Fruit fly (Drosophila melanogaster) whole organism, adult: ENCODE measurements around the gene Or22a.

ENCODE experiments used
- CG11617 ChIP-seq: fragments of 200-800 bp; sonication (Bioruptor generic); optimal IDR thresholded peaks from 2 replicates; lab custom pipeline; 2017; ENCODE audit warnings: mild to moderate bottlenecking, missing biosample characterization, missing genetic modification reagents, missing genetic modification characterization
- CG12768 ChIP-seq: fragments of 200-800 bp; sonication (Bioruptor generic); optimal IDR thresholded peaks from 2 replicates; lab custom pipeline; 2017; ENCODE audit warnings: missing biosample characterization, missing genetic modification characterization, mild to moderate bottlenecking, moderate library complexity, missing genetic modification reagents
- CG14711 ChIP-seq: fragments of 200-800 bp; sonication (Bioruptor generic); optimal IDR thresholded peaks from 2 replicates; lab custom pipeline; 2018; ENCODE audit warnings: missing biosample characterization, mild to moderate bottlenecking, missing genetic modification characterization, moderate library complexity
- CG1620 ChIP-seq: fragments of 200-800 bp; sonication (Bioruptor generic); optimal IDR thresholded peaks from 2 replicates; lab custom pipeline; 2016; ENCODE audit warnings: missing biosample characterization, missing genetic modification characterization
- CG33017 ChIP-seq: fragments of 200-800 bp; sonication (Bioruptor generic); optimal IDR thresholded peaks from 2 replicates; lab custom pipeline; 2018; ENCODE audit warnings: missing biosample characterization, mild to moderate bottlenecking, missing genetic modification characterization, moderate library complexity
- CG5204 ChIP-seq: fragments of 200-800 bp; sonication (Bioruptor generic); optimal IDR thresholded peaks from 2 replicates; lab custom pipeline; 2016; ENCODE audit warnings: missing biosample characterization, missing genetic modification characterization
- CG7045 ChIP-seq: fragments of 200-800 bp; sonication (Bioruptor generic); optimal IDR thresholded peaks from 2 replicates; lab custom pipeline; 2017; ENCODE audit warnings: missing biosample characterization, mild to moderate bottlenecking, missing genetic modification characterization
- CG7101 ChIP-seq: fragments of 200-800 bp; sonication (Bioruptor generic); optimal IDR thresholded peaks from 2 replicates; lab custom pipeline; 2018; ENCODE audit warnings: missing biosample characterization, mild to moderate bottlenecking, missing genetic modification characterization, moderate library complexity
- Clk ChIP-seq: fragments of 200-800 bp; sonication (Bioruptor generic); optimal IDR thresholded peaks from 2 replicates; lab custom pipeline; 2017; ENCODE audit warnings: missing biosample characterization, missing genetic modification characterization
- Crg-1 ChIP-seq: fragments of 200-800 bp; sonication (Bioruptor generic); optimal IDR thresholded peaks from 2 replicates; lab custom pipeline; 2016; ENCODE audit warnings: missing biosample characterization, missing genetic modification characterization
- Hr96 ChIP-seq: fragments of 200-800 bp; sonication (Bioruptor generic); optimal IDR thresholded peaks from 2 replicates; lab custom pipeline; 2016; ENCODE audit warnings: missing biosample characterization, missing genetic modification characterization
- Mnt ChIP-seq: fragments of 200-800 bp; sonication (Bioruptor generic); optimal IDR thresholded peaks from 2 replicates; lab custom pipeline; 2016; ENCODE audit warnings: missing biosample characterization, mild to moderate bottlenecking, missing genetic modification characterization
- cic ChIP-seq: fragments of 200-800 bp; sonication (Bioruptor generic); optimal IDR thresholded peaks from 2 replicates; lab custom pipeline; 2017; ENCODE audit warnings: missing biosample characterization, mild to moderate bottlenecking, missing genetic modification characterization, moderate library complexity
- cnc ChIP-seq, 2 experiments: fragments of >200 bp; optimal IDR thresholded peaks; 2 replicates each; lab custom pipeline; 2017
- kay ChIP-seq: fragments of 200-800 bp; sonication (Bioruptor generic); peaks from one replicate; lab custom pipeline; 2016; ENCODE audit warnings: missing biosample characterization, missing genetic modification characterization, borderline replicate concordance
- ovo ChIP-seq: fragments of 200-800 bp; sonication (Bioruptor generic); optimal IDR thresholded peaks from 2 replicates; lab custom pipeline; 2016; ENCODE audit warnings: missing biosample characterization, missing genetic modification characterization
- pad ChIP-seq: fragments of 200-800 bp; sonication (Bioruptor generic); optimal IDR thresholded peaks from 3 replicates; lab custom pipeline; 2017; ENCODE audit warnings: missing biosample characterization, missing genetic modification characterization, mild to moderate bottlenecking, moderate library complexity, missing genetic modification reagents
- tj ChIP-seq: fragments of 200-800 bp; sonication (Bioruptor generic); optimal IDR thresholded peaks from 3 replicates; lab custom pipeline; 2017; ENCODE audit warnings: missing biosample characterization, mild to moderate bottlenecking, missing genetic modification characterization, moderate library complexity
- toe ChIP-seq: fragments of 200-800 bp; sonication (Bioruptor generic); optimal IDR thresholded peaks from 2 replicates; lab custom pipeline; 2016; ENCODE audit warnings: missing biosample characterization, missing genetic modification characterization

Or22a gene

dm6 chr2L:1520191-1520590 lies at the start of gene Or22a:
Or22a (plus strand) TSS chr2L:1520491.
- TF ChIP-seq toe (GFP tag; lab: Kevin White, UChicago) (no peak), ovo (no peak), CG14711 (no peak), Mnt (no peak)

- TF ChIP-seq ovo (no peak), CG7045 (GFP tag; lab: Kevin White, UChicago) (no peak), CG14711 (no peak), cnc (optimal IDR thresholded peaks at IDR 0.05; lab: Kevin White, UChicago) (no peak), Crg-1 (GFP tag; lab: Kevin White, UChicago) (no peak), Mnt (no peak), CG12768 (GFP tag; lab: Kevin White, UChicago) (no peak), tj (no peak), CG7101 (tag; lab: Kevin White, UChicago) (no peak), cic (no peak), CG33017 (tag; lab: Kevin White, UChicago) (no peak)
These were observed 49.5 kb upstream of the Or22a start for dm6 chr2L:1470772-1471171.

dm6 chr2L:1473427-1473826 lies 46.9 kb upstream of the Or22a start:
- TF ChIP-seq cic (no peak), Crg-1 (GFP tag; lab: Kevin White, UChicago) (no peak), CG7045 (GFP tag; lab: Kevin White, UChicago) (no peak), CG1620 (GFP tag; lab: Kevin White, UChicago) (no peak), CG11617 (GFP tag; lab: Kevin White, UChicago) (no peak), Clk (GFP tag; lab: Kevin White, UChicago) (no peak), pad (GFP tag; lab: Kevin White, UChicago) (no peak), CG14711 (no peak), CG33017 (tag; lab: Kevin White, UChicago) (no peak), Hr96 (GFP tag; lab: Kevin White, UChicago) (no peak), Mnt (no peak), kay (GFP tag; lab: Kevin White, UChicago) (no peak)

DNA sequence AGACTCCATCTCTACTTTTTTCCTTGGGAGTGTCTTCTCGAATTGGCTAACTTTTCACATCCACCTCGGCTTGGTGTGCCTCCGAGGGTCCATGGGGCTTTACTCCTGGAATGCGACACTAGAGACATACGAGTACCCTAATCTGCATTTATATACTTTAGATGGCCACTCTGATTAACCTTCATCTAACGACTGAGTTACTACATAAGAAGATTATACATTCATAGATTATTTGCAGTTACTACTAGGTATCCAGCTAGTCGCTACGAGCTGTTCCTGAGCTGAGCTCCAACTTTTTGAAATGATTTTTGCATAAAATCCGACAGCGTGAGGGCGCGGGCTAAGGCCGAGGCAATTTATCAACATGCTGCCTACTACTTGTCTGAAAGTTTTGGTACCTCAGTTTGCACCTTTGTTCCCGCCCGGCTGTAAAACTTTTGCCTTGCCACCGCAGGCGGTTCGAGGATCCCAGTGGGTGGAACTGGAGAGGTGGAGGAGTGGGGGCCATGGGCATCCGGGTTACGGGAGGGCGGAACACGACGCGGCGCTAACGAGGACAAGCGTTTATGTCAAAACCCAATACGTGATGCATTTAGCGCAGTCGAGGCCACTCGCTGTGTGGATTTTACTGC lies 43.3 kb upstream of the Or22a start:
- TF ChIP-seq cnc (optimal IDR thresholded peaks at IDR 0.05; lab: Kevin White, UChicago): no peak
- TF ChIP-seq toe (GFP tag; lab: Kevin White, UChicago): no peak

DNA sequence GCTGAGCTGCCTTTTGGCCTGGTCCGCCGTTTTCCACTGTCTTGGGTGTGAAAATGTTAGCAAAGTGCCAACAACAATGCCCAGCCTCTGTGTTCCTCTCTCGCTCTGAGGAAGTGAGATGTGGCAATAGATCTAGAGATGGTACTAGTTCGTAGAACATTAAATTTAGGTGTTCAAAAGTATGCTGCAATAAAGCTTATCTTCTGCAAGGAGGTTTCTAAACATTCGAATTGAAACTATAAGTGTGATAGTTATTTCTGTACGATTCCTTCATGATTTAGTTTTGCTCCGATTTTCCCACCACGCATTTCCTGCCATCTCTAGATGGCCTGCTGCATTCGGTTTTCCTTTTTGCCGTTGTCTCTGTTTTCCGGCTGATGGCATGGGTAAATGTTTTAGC lies 41.8 kb upstream of the Or22a start:
- TF ChIP-seq ovo (no peak), CG1620 (GFP tag; lab: Kevin White, UChicago) (no peak), kay (GFP tag; lab: Kevin White, UChicago) (no peak), CG33017 (tag; lab: Kevin White, UChicago) (no peak), Mnt (no peak), CG14711 (no peak), tj (no peak), CG5204 (no peak), Clk (GFP tag; lab: Kevin White, UChicago) (no peak), CG12768 (GFP tag; lab: Kevin White, UChicago) (no peak), cic (no peak)

DNA sequence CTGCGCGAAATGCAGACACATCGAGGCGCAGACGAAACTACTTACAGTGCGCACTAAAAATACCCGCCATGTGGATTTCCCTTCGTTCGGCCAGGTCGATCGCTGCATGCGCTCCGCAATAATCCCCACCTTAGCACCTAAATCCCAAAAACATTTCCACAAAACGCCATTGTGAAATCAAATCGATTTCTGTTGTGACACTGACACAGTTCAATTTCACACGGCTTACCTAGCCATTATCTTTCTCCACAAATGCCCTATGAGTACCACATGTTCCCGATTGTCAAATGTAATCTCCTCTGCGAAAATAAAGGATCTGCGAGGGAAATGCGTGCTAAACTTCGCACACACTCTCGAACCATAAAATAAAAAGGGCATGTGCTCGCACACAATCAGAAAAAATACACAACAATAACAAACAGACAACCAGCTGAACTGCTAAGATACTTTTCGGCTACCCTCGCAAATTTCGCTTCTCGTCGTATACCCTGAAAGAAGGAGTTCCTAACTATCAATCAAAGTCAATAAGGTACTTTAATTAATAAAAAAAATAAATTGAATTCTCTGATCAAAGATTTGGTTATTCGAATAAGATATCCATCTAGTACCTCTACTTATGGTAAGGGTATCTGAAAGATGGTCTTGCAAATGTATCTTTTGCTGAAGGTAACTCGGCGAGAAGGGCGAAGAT lies 34.2 kb upstream of the Or22a start:
- TF ChIP-seq CG1620 (GFP tag; lab: Kevin White, UChicago) (no peak), Mnt (no peak), CG33017 (tag; lab: Kevin White, UChicago) (no peak)

DNA sequence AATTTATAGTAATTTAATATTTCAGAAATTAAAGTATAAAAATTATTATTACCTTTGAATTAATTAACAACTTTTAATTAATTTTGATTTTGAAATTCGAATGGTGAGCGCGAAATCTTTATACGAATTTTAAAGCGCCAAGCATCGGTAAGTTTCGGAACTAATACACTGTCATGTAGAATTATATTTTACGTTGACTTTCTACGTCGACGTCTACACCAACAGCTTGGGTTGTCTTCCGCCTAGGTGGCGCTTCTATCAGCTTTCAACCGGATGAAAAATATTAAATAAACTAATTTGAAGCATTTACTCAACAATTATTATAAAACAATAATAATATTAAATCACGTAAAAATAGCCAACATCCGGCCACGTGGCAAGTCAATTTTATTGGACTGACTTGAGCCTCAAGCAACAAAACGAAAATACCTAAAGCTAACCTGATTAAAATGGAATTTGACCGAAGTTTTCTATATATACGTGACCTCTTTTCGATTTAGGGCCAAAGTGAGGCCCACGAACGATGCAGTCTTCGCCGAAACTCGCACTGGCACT lies 28.4 kb upstream of the Or22a start, which contains the start of gene CG31928:
TSS of gene CG31928 (plus strand) at position 505 of the 555 bp plus-strand sequence.
- TF ChIP-seq pad (GFP tag; lab: Kevin White, UChicago): no peak
- TF ChIP-seq CG5204: peak; percentile 20
- no peak for TF ChIP-seq toe (GFP tag; lab: Kevin White, UChicago)
- TF ChIP-seq kay (GFP tag; lab: Kevin White, UChicago): no peak

DNA sequence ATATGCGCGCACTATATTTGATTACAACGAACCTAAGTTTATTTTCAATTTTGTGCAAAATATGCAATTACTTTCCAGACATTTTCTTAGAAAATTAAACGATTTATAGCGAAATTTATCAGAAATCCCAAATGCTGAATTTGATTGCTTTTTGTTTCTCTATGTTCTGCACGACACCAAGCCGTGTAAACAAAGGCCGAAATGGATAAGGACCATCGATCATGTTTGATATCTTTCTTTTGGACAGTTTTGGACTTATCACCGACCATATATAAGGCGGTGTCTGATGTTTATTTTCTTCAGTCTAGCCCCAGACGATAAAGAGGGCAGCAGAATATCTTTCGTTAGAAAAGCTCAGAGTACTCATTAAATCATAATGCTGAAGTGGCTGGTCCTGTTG lies 26.5 kb upstream of the Or22a start, which contains the start of gene CG33128:
TSS of gene CG33128 (plus strand) at position 301 of the 400 bp plus-strand sequence.
- TF ChIP-seq Mnt (no peak), CG7045 (GFP tag; lab: Kevin White, UChicago) (no peak), CG33017 (tag; lab: Kevin White, UChicago) (no peak), CG1620 (GFP tag; lab: Kevin White, UChicago) (no peak), tj (no peak), CG7101 (tag; lab: Kevin White, UChicago) (no peak), ovo (no peak)
